Fruit fly (Drosophila melanogaster): ENCODE data around the gene RSG7.

- no peak for TF ChIP-seq CG13204 (GFP tag; optimal IDR thresholded peaks at IDR 0.05)
- no peak for TF ChIP-seq Pif1A (GFP tag; optimal IDR thresholded peaks at IDR 0.05)
- no peak for TF ChIP-seq CG8159 (tag; optimal IDR thresholded peaks at IDR 0.05)
- no peak for TF ChIP-seq CG34367 (tag; optimal IDR thresholded peaks at IDR 0.05)
- no peak for TF ChIP-seq Snoo (tag; optimal IDR thresholded peaks at IDR 0.05)
- no peak for TF ChIP-seq CG8301 (tag; optimal IDR thresholded peaks at IDR 0.05)
- no peak for TF ChIP-seq CG15710 (tag; optimal IDR thresholded peaks at IDR 0.05)
- no peak for TF ChIP-seq CG9948 (tag; optimal IDR thresholded peaks at IDR 0.05)
- no peak for TF ChIP-seq EcR (GFP tag; optimal IDR thresholded peaks at IDR 0.05)
- TF ChIP-seq Ets98B (GFP tag; IDR thresholded peaks at IDR 0.05): no peak
- TF ChIP-seq CG14655 (GFP tag; optimal IDR thresholded peaks at IDR 0.05): no peak
- no peak for TF ChIP-seq CG10348 (GFP tag; IDR thresholded peaks at IDR 0.05)
These were observed 52.1 kb downstream of the RSG7 start, which contains the start of gene CG4768 for dm6 chrX:16791920-16792829.

Measured in whole organism, pupa.